Worm (Caenorhabditis elegans) whole organism, young adult: ENCODE measurements around the gene sre-43.

Experiments used
- F37B4.10 ChIP-seq: fragments of 200-800 bp; sonication (Bioruptor generic); IDR thresholded peaks from 2 replicates; pipeline ENCODE4 v1.3.6; 2022; ENCODE audit warnings: missing genetic modification characterization, missing compliant biosample characterization
- Y56A3A.18 ChIP-seq: fragments of 200-800 bp; sonication (Bioruptor generic); IDR thresholded peaks from 2 replicates; pipeline ENCODE4 v1.3.6; 2022; ENCODE audit warnings: missing genetic modification reagents, missing genetic modification characterization, missing compliant biosample characterization
- ama-1 ChIP-seq, 3 experiments: fragments of 150-350 bp in 1 of 3; sonication (generic microtip) in 2 of 3; optimal IDR thresholded peaks; 2 replicates each; lab custom pipeline; 2014 to 2018; ENCODE audit warnings: missing biosample characterization in 2 of 3, missing genetic modification characterization in 2 of 3, missing genetic modification reagents in 2 of 3
- bed-1 ChIP-seq: fragments of 200-800 bp; sonication (Bioruptor generic); IDR thresholded peaks from 2 replicates; pipeline ENCODE4 v1.3.6; 2022; ENCODE audit warnings: missing genetic modification reagents, missing genetic modification characterization, missing compliant biosample characterization
- ceh-40 ChIP-seq: fragments of 200-800 bp; sonication (Bioruptor generic); IDR thresholded peaks from 2 replicates; pipeline ENCODE4 v1.3.6; 2022; ENCODE audit warnings: missing genetic modification characterization, missing compliant biosample characterization
- gei-17 ChIP-seq: fragments of 200-800 bp; sonication (Bioruptor generic); optimal IDR thresholded peaks from 2 replicates; lab custom pipeline; 2018; ENCODE audit warnings: mild to moderate bottlenecking, missing genetic modification characterization, missing compliant biosample characterization
- hmg-20 ChIP-seq: fragments of 200-800 bp; sonication (Bioruptor generic); IDR thresholded peaks from 2 replicates; pipeline ENCODE4 v1.3.6; 2022; ENCODE audit warnings: missing genetic modification reagents, missing genetic modification characterization, missing compliant biosample characterization
- lin-40 ChIP-seq: sonication (generic microtip); optimal IDR thresholded peaks from 2 replicates; lab custom pipeline; 2016; ENCODE audit warnings: missing genetic modification characterization, mild to moderate bottlenecking, missing compliant biosample characterization, missing genotype, missing genetic modification reagents
- mel-28 ChIP-seq: sonication (generic microtip); optimal IDR thresholded peaks from 2 replicates; lab custom pipeline; 2016; ENCODE audit warnings: borderline replicate concordance, mild to moderate bottlenecking, missing genetic modification characterization, missing compliant biosample characterization
- nfya-1 ChIP-seq: sonication (generic microtip); optimal IDR thresholded peaks from 2 replicates; lab custom pipeline; 2017; ENCODE audit warnings: antibody characterized with exemption, missing compliant biosample characterization, missing genetic modification characterization, borderline replicate concordance; ENCODE audit not compliant: insufficient read depth
- rec-8 ChIP-seq, 2 experiments: sonication (generic microtip); optimal IDR thresholded peaks; 2 replicates each; lab custom pipeline; 2016; ENCODE audit warnings: mild to moderate bottlenecking in 2 of 2, missing genetic modification characterization in 2 of 2, missing genetic modification reagents in 2 of 2, missing genotype in 2 of 2, missing biosample characterization in 1 of 2, missing compliant biosample characterization in 1 of 2, moderate library complexity in 1 of 2
- snpc-4 ChIP-seq, 5 experiments: fragments of 150-350 bp in 1 of 5; sonication (generic microtip) in 4 of 5; optimal IDR thresholded peaks; 2 replicates each; lab custom pipeline; 2014 to 2018; ENCODE audit warnings: missing genetic modification characterization in 5 of 5, missing biosample characterization in 3 of 5, antibody characterized with exemption in 2 of 5, mild to moderate bottlenecking in 2 of 5, missing compliant biosample characterization in 2 of 5, missing genotype in 2 of 5, moderate library complexity in 2 of 5, missing genetic modification reagents in 1 of 5

DNA sequence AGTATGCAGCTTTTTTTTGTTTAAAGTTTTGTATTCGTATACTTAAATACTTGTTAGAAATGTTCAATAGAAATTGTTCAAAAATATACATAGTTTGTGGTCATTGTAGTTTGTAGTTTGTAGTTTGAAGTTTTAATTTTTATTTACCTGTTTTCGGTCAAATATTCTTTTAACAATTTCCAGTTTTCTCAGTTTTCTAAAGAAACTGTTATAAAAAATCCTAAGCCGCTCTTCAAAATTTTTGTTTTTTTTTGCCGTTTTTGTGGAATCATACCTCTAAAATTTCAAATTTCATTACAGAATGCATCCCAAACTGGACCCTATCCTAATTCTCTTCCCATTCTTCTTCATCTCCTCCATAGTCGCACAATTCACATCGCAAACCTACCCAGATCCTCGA, 37.3 kb upstream of the sre-43 start, which contains the start of gene F01D5.6:
- TF ChIP-seq F37B4.10, result no peak
- no peak for TF ChIP-seq ceh-40 (GFP tag; lab: Robert Waterston, UW)
- no peak for TF ChIP-seq Y56A3A.18 (GFP tag; lab: Robert Waterston, UW)
- TF ChIP-seq lin-40 (tag; lab: Kevin White, UChicago), result no peak
- TF ChIP-seq bed-1 (GFP tag; lab: Robert Waterston, UW), result no peak
- TF ChIP-seq mel-28 (tag; lab: Kevin White, UChicago), result no peak
- TF ChIP-seq nfya-1 (tag; lab: Kevin White, UChicago), result no peak
- TF ChIP-seq snpc-4 (GFP tag; optimal IDR thresholded peaks at IDR 0.05; lab: Kevin White, UChicago), result no peak
- no peak for TF ChIP-seq snpc-4 (tag; optimal IDR thresholded peaks at IDR 0.05; lab: Kevin White, UChicago)
- TF ChIP-seq hmg-20 (GFP tag; lab: Robert Waterston, UW), result no peak
- no peak for TF ChIP-seq gei-17
- TF ChIP-seq ama-1 (optimal IDR thresholded peaks at IDR 0.05; lab: Kevin White, UChicago), result no peak
- no peak for TF ChIP-seq ama-1 (GFP tag; optimal IDR thresholded peaks at IDR 0.05; lab: Kevin White, UChicago)
- no peak for TF ChIP-seq rec-8 (tag; optimal IDR thresholded peaks at IDR 0.05; lab: Kevin White, UChicago)
